Worm (Caenorhabditis elegans) whole organism, L4 larva: ENCODE results near the gene cyp-33C6.

Experiments used
- Y5F2A.4 ChIP-seq: fragments of 200-800 bp; sonication (Bioruptor generic); optimal IDR thresholded peaks from 2 replicates; lab custom pipeline; 2018; ENCODE audit warnings: mild to moderate bottlenecking, missing genetic modification characterization, missing compliant biosample characterization
- ceh-82 ChIP-seq: sonication (generic microtip); optimal IDR thresholded peaks from 2 replicates; lab custom pipeline; 2017; ENCODE audit warnings: missing biosample characterization, missing genetic modification characterization
- gei-8 ChIP-seq: fragments of 200-800 bp; sonication (Bioruptor generic); optimal IDR thresholded peaks from 2 replicates; lab custom pipeline; 2018; ENCODE audit warnings: mild to moderate bottlenecking, missing genetic modification characterization, missing compliant biosample characterization
- nhr-48 ChIP-seq: sonication (generic microtip); optimal IDR thresholded peaks from 2 replicates; lab custom pipeline; 2016; ENCODE audit warnings: mild to moderate bottlenecking, missing genetic modification characterization, missing compliant biosample characterization
- nhr-6 ChIP-seq: fragments of 150-350 bp; optimal IDR thresholded peaks from 2 replicates; lab custom pipeline; 2014; ENCODE audit warnings: missing biosample characterization, missing genetic modification characterization
- nhr-76 ChIP-seq: fragments of 150-350 bp; optimal IDR thresholded peaks from 2 replicates; lab custom pipeline; 2014; ENCODE audit warnings: missing biosample characterization, missing genetic modification characterization
- nhr-77 ChIP-seq: fragments of 150-350 bp; optimal IDR thresholded peaks from 2 replicates; lab custom pipeline; 2014; ENCODE audit warnings: missing biosample characterization, missing genetic modification characterization
- snpc-4 ChIP-seq: fragments of 150-350 bp; optimal IDR thresholded peaks from 2 replicates; lab custom pipeline; 2014; ENCODE audit warnings: missing biosample characterization, missing genetic modification characterization
- unc-130 ChIP-seq: sonication (generic microtip); optimal IDR thresholded peaks from 2 replicates; lab custom pipeline; 2016; ENCODE audit warnings: missing genetic modification reagents, missing genetic modification characterization, missing compliant biosample characterization
- ztf-11 ChIP-seq: fragments of 150-350 bp; optimal IDR thresholded peaks from 2 replicates; lab custom pipeline; 2014; ENCODE audit warnings: missing biosample characterization, missing genetic modification characterization

DNA sequence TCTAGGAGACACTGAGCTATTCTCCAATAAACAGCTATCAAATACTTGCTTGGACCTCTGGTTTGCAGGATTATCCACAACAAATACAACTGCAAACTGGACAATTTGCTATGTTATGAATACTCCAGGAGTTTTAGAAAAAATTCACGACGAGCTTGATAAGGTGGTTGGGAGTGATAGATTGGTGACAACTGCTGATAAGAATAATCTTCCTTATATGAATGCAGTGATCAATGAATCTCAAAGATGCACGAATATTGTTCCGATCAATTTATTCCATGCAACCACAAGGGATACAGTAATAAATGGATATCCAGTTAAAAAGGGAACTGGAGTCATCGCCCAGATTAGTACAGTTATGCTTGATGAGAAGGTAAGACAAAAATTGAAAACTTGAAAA is 2.6 kb upstream of the cyp-33C6 start:
- TF ChIP-seq ztf-11 (tag; lab: Kevin White, UChicago), result no peak
- TF ChIP-seq ceh-82 (tag; lab: Kevin White, UChicago), result no peak
- no peak for TF ChIP-seq Y5F2A.4
- TF ChIP-seq nhr-76, result no peak
- no peak for TF ChIP-seq nhr-77 (tag; lab: Kevin White, UChicago)
- no peak for TF ChIP-seq nhr-48 (tag; lab: Kevin White, UChicago)
- TF ChIP-seq unc-130 (GFP tag; lab: Kevin White, UChicago), result no peak
- TF ChIP-seq snpc-4 (tag; lab: Kevin White, UChicago), result no peak
- no peak for TF ChIP-seq nhr-6 (tag; lab: Kevin White, UChicago)
- TF ChIP-seq gei-8 (GFP tag; lab: Kevin White, UChicago), result no peak
